Fruit fly (Drosophila melanogaster): ENCODE data around the gene CG14696.

Gene CG14696

dm6 chr3R:10834893-10835292 is 49.9 kb downstream of the CG14696 start (continued):
- TF ChIP-seq CG11762 (GFP tag; optimal IDR thresholded peaks at IDR 0.05; ENCODE audit: insufficient read depth), result peak; percentile 95
- TF ChIP-seq CG6854 (GFP tag; optimal IDR thresholded peaks at IDR 0.05), result peak; percentile 96
- peak; percentile 96 for TF ChIP-seq esn (GFP tag; optimal IDR thresholded peaks at IDR 0.05)
- TF ChIP-seq CG16779 (tag; optimal IDR thresholded peaks at IDR 0.05), result peak; percentile 94
- TF ChIP-seq CG8632 (GFP tag; optimal IDR thresholded peaks at IDR 0.05), result peak; percentile 95
- TF ChIP-seq CG11902 (GFP tag; optimal IDR thresholded peaks at IDR 0.05), result peak; percentile 92
- TF ChIP-seq CG10631 (GFP tag; optimal IDR thresholded peaks at IDR 0.05), result peak; percentile 95
- TF ChIP-seq CG7368 (GFP tag; optimal IDR thresholded peaks at IDR 0.05), result peak; percentile 94

- peak; percentile 43 for TF ChIP-seq CG6792 (GFP tag; optimal IDR thresholded peaks at IDR 0.05)
- peak; percentile 60 for TF ChIP-seq acj6 (GFP tag; optimal IDR thresholded peaks at IDR 0.05)
- peak; percentile 94 for TF ChIP-seq Eip78C (GFP tag)
- peak; percentile 55 for TF ChIP-seq CG8319 (GFP tag; optimal IDR thresholded peaks at IDR 0.05)
- TF ChIP-seq Hr4 (GFP tag; optimal IDR thresholded peaks at IDR 0.05), result peak; percentile 83
- TF ChIP-seq CG6276 (GFP tag; optimal IDR thresholded peaks at IDR 0.05), result peak; percentile 91
- peak; percentile 90 for TF ChIP-seq spab (GFP tag; optimal IDR thresholded peaks at IDR 0.05)
- TF ChIP-seq CG3919 (GFP tag; optimal IDR thresholded peaks at IDR 0.05), result peak; percentile 93
- TF ChIP-seq esn (GFP tag; optimal IDR thresholded peaks at IDR 0.05), result no peak
- peak; percentile 88 for TF ChIP-seq CG32006 (GFP tag; optimal IDR thresholded peaks at IDR 0.05)
- peak; percentile 20 for TF ChIP-seq lz (GFP tag; optimal IDR thresholded peaks at IDR 0.05)
- TF ChIP-seq Sox15 (GFP tag; optimal IDR thresholded peaks at IDR 0.05), result no peak
- TF ChIP-seq CG16779 (tag; optimal IDR thresholded peaks at IDR 0.05), result peak; percentile 79
- TF ChIP-seq Ets96B (tag; optimal IDR thresholded peaks at IDR 0.05), result peak; percentile 93
- TF ChIP-seq CG1621 (tag; optimal IDR thresholded peaks at IDR 0.05), result peak; percentile 18
- no peak for TF ChIP-seq vri (GFP tag; optimal IDR thresholded peaks at IDR 0.05)
- peak; percentile 97 for TF ChIP-seq CG6163 (GFP tag; IDR thresholded peaks at IDR 0.05)
- TF ChIP-seq Eip75B (GFP tag; optimal IDR thresholded peaks at IDR 0.05), result peak; percentile 88
- peak; percentile 19 for TF ChIP-seq CG8632 (GFP tag; optimal IDR thresholded peaks at IDR 0.05)
- peak; percentile 28 for TF ChIP-seq CG34406 (GFP tag; optimal IDR thresholded peaks at IDR 0.05)
- no peak for TF ChIP-seq Ets21C (GFP tag; optimal IDR thresholded peaks at IDR 0.05)
- peak; percentile 73 for TF ChIP-seq achi (GFP tag; optimal IDR thresholded peaks at IDR 0.05)
- peak; percentile 68 for TF ChIP-seq dac (GFP tag; optimal IDR thresholded peaks at IDR 0.05)
- TF ChIP-seq CG10669 (GFP tag; optimal IDR thresholded peaks at IDR 0.05), result peak; percentile 89
- no peak for TF ChIP-seq CG31627 (GFP tag; optimal IDR thresholded peaks at IDR 0.05)
- TF ChIP-seq Blimp-1 (GFP tag; optimal IDR thresholded peaks at IDR 0.05), result no peak
- TF ChIP-seq Met (GFP tag; optimal IDR thresholded peaks at IDR 0.05), result peak; percentile 9
- peak; percentile 76 for TF ChIP-seq OdsH (GFP tag; optimal IDR thresholded peaks at IDR 0.05)
- TF ChIP-seq CG4318 (GFP tag; optimal IDR thresholded peaks at IDR 0.05), result peak; percentile 76
- peak; percentile 90 for TF ChIP-seq dsx (GFP tag; optimal IDR thresholded peaks at IDR 0.05; ENCODE audit: poor library complexity, severe bottlenecking)
- peak; percentile 92 for TF ChIP-seq CG3032 (tag; optimal IDR thresholded peaks at IDR 0.05)
- peak; percentile 95 for TF ChIP-seq eg (GFP tag; IDR thresholded peaks at IDR 0.05)
- peak; percentile 83 to 91 for TF ChIP-seq ss (GFP tag; optimal IDR thresholded peaks at IDR 0.05)
- TF ChIP-seq topi (GFP tag; optimal IDR thresholded peaks at IDR 0.05), result peak; percentile 48
- peak; percentile 88 for TF ChIP-seq CG8119 (GFP tag; IDR thresholded peaks at IDR 0.05)
- no peak for TF ChIP-seq fkh (GFP tag; optimal IDR thresholded peaks at IDR 0.05)
- TF ChIP-seq CG11902 (GFP tag; optimal IDR thresholded peaks at IDR 0.05), result peak; percentile 49
- peak; percentile 87 for TF ChIP-seq CG11762 (GFP tag; optimal IDR thresholded peaks at IDR 0.05; ENCODE audit: insufficient read depth)
- TF ChIP-seq salr (GFP tag; optimal IDR thresholded peaks at IDR 0.05), result peak; percentile 37 to 86
- peak; percentile 76 for TF ChIP-seq CG10631 (GFP tag; optimal IDR thresholded peaks at IDR 0.05)
- TF ChIP-seq CG6808 (GFP tag; optimal IDR thresholded peaks at IDR 0.05), result peak; percentile 93
- no peak for TF ChIP-seq Hr39 (GFP tag; optimal IDR thresholded peaks at IDR 0.05)
- TF ChIP-seq CG7368 (GFP tag; optimal IDR thresholded peaks at IDR 0.05), result peak; percentile 73
- peak; percentile 65 for TF ChIP-seq svp (GFP tag)
- no peak for TF ChIP-seq Sox102F (GFP tag; optimal IDR thresholded peaks at IDR 0.05)
- peak; percentile 62 for TF ChIP-seq Sox14 (GFP tag; optimal IDR thresholded peaks at IDR 0.05)
These were observed 52.2 kb downstream of the CG14696 start for dm6 chr3R:10832526-10833165.
